Worm (Caenorhabditis elegans) whole organism, L1 larva: Measurements from ENCODE around the gene clec-82.

Experiments
- C04F5.9 ChIP-seq: sonication (generic microtip); optimal IDR thresholded peaks from 2 replicates; lab custom pipeline; 2016; ENCODE audit warnings: missing genetic modification characterization, missing compliant biosample characterization
- C16A3.4 ChIP-seq: fragments of 150-350 bp; optimal IDR thresholded peaks from 2 replicates; lab custom pipeline; 2014; ENCODE audit warnings: missing biosample characterization, missing genetic modification characterization
- F16B12.6 ChIP-seq: fragments of 150-350 bp; optimal IDR thresholded peaks from 2 replicates; lab custom pipeline; 2014; ENCODE audit warnings: missing biosample characterization, missing genetic modification characterization
- alr-1 ChIP-seq: fragments of 200-800 bp; sonication (Bioruptor generic); optimal IDR thresholded peaks from 2 replicates; lab custom pipeline; 2018; ENCODE audit warnings: borderline replicate concordance, mild to moderate bottlenecking, missing genetic modification characterization, missing compliant biosample characterization
- ceh-63 ChIP-seq: fragments of 200-800 bp; sonication (Bioruptor generic); optimal IDR thresholded peaks from 2 replicates; lab custom pipeline; 2018; ENCODE audit warnings: mild to moderate bottlenecking, missing genetic modification characterization, missing compliant biosample characterization
- ceh-8 ChIP-seq: fragments of 200-800 bp; sonication (Bioruptor generic); optimal IDR thresholded peaks from 2 replicates; lab custom pipeline; 2018; ENCODE audit warnings: mild to moderate bottlenecking, missing genetic modification characterization, moderate library complexity, missing compliant biosample characterization
- ceh-88 ChIP-seq: fragments of 200-800 bp; sonication (Bioruptor generic); IDR thresholded peaks from 2 replicates; pipeline ENCODE4 v1.3.6; 2022; ENCODE audit warnings: missing genetic modification characterization, missing compliant biosample characterization
- dpl-1 ChIP-seq, 3 experiments: fragments of 150-350 bp in 2 of 3; sonication (generic microtip) in 1 of 3; optimal IDR thresholded peaks; 2 replicates each; lab custom pipeline; 2014 to 2017; ENCODE audit warnings: missing biosample characterization in 3 of 3, missing genetic modification characterization in 3 of 3, missing genetic modification reagents in 3 of 3
- dsc-1 ChIP-seq: sonication (generic microtip); optimal IDR thresholded peaks from 2 replicates; lab custom pipeline; 2016; ENCODE audit warnings: mild to moderate bottlenecking, missing genetic modification characterization, missing compliant biosample characterization
- egl-13 ChIP-seq: sonication (generic microtip); optimal IDR thresholded peaks from 2 replicates; lab custom pipeline; 2016; ENCODE audit warnings: missing genotype, missing genetic modification reagents, missing genetic modification characterization, missing compliant biosample characterization
- elt-2 ChIP-seq: sonication (generic microtip); optimal IDR thresholded peaks from 2 replicates; lab custom pipeline; 2016; ENCODE audit warnings: missing genetic modification characterization, mild to moderate bottlenecking, inconsistent platforms, missing compliant biosample characterization, missing genetic modification reagents
- elt-3 ChIP-seq, 6 experiments: fragments of 150-350 bp in 1 of 6; sonication (generic microtip); optimal IDR thresholded peaks; 2 replicates each; lab custom pipeline; 2017 to 2018; ENCODE audit warnings: missing biosample characterization in 6 of 6, missing genetic modification characterization in 6 of 6, inconsistent platforms in 1 of 6
- fkh-10 ChIP-seq: sonication (generic microtip); optimal IDR thresholded peaks from 2 replicates; lab custom pipeline; 2017; ENCODE audit warnings: missing biosample characterization, missing genetic modification reagents, missing genetic modification characterization
- fkh-4 ChIP-seq: sonication (generic microtip); optimal IDR thresholded peaks from 2 replicates; lab custom pipeline; 2016; ENCODE audit warnings: missing compliant biosample characterization, missing genetic modification characterization, borderline replicate concordance
- hlh-17 ChIP-seq: fragments of 200-800 bp; sonication (Bioruptor generic); optimal IDR thresholded peaks from 2 replicates; lab custom pipeline; 2018; ENCODE audit warnings: missing genetic modification characterization, mild to moderate bottlenecking, missing compliant biosample characterization, moderate library complexity, borderline replicate concordance
- hlh-4 ChIP-seq: sonication (generic microtip); optimal IDR thresholded peaks from 2 replicates; lab custom pipeline; 2016; ENCODE audit warnings: mild to moderate bottlenecking, missing genetic modification characterization, missing compliant biosample characterization
- hpl-2 ChIP-seq: fragments of 150-350 bp; optimal IDR thresholded peaks from 2 replicates; lab custom pipeline; 2014; ENCODE audit warnings: missing biosample characterization, missing genetic modification reagents, missing genetic modification characterization
- jun-1 ChIP-seq: fragments of 150-350 bp; optimal IDR thresholded peaks from 2 replicates; lab custom pipeline; 2014; ENCODE audit warnings: missing biosample characterization, missing genetic modification reagents, missing genetic modification characterization
- lin-13 ChIP-seq: fragments of 150-350 bp; optimal IDR thresholded peaks from 2 replicates; lab custom pipeline; 2014; ENCODE audit warnings: missing biosample characterization, missing genetic modification reagents, missing genetic modification characterization
- lin-14 ChIP-seq: fragments of 200-800 bp; sonication (Bioruptor generic); optimal IDR thresholded peaks from 2 replicates; lab custom pipeline; 2018; ENCODE audit warnings: mild to moderate bottlenecking, missing genetic modification characterization, moderate library complexity, missing compliant biosample characterization
- lin-39 ChIP-seq: fragments of 150-350 bp; optimal IDR thresholded peaks from 2 replicates; lab custom pipeline; 2014; ENCODE audit warnings: missing biosample characterization, missing genetic modification reagents, missing genetic modification characterization
- mep-1 ChIP-seq: fragments of 150-350 bp; optimal IDR thresholded peaks from 2 replicates; lab custom pipeline; 2014; ENCODE audit warnings: missing biosample characterization, missing genetic modification characterization
- nhr-11 ChIP-seq: fragments of 150-350 bp; optimal IDR thresholded peaks from 2 replicates; lab custom pipeline; 2014; ENCODE audit warnings: missing biosample characterization, missing genetic modification characterization
- nhr-12 ChIP-seq: sonication (generic microtip); optimal IDR thresholded peaks from 2 replicates; lab custom pipeline; 2017; ENCODE audit warnings: missing biosample characterization, missing genetic modification characterization
- nhr-71 ChIP-seq: sonication (generic microtip); optimal IDR thresholded peaks from 2 replicates; lab custom pipeline; 2016; ENCODE audit warnings: mild to moderate bottlenecking, missing genetic modification characterization, moderate library complexity, missing compliant biosample characterization
- rnt-1 ChIP-seq: sonication (generic microtip); optimal IDR thresholded peaks from 2 replicates; lab custom pipeline; 2016; ENCODE audit warnings: mild to moderate bottlenecking, missing genetic modification characterization, moderate library complexity, missing compliant biosample characterization
- snpc-4 ChIP-seq: fragments of 150-350 bp; optimal IDR thresholded peaks from 2 replicates; lab custom pipeline; 2014; ENCODE audit warnings: missing biosample characterization, missing genetic modification characterization
- snu-23 ChIP-seq: sonication (generic microtip); optimal IDR thresholded peaks from 2 replicates; lab custom pipeline; 2016; ENCODE audit warnings: missing genetic modification characterization, missing compliant biosample characterization
- tlp-1 ChIP-seq: fragments of 150-350 bp; optimal IDR thresholded peaks from 2 replicates; lab custom pipeline; 2014; ENCODE audit warnings: missing biosample characterization, missing genetic modification characterization
- unc-130 ChIP-seq: fragments of 150-350 bp; optimal IDR thresholded peaks from 2 replicates; lab custom pipeline; 2017; ENCODE audit warnings: missing biosample characterization, missing genetic modification characterization, inconsistent platforms
- unc-86 ChIP-seq: sonication (generic microtip); optimal IDR thresholded peaks from 2 replicates; lab custom pipeline; 2016; ENCODE audit warnings: missing genetic modification characterization, missing compliant biosample characterization
- unc-98 ChIP-seq: fragments of 200-800 bp; sonication (Bioruptor generic); IDR thresholded peaks from 2 replicates; pipeline ENCODE4 v1.3.6; 2022; ENCODE audit warnings: missing genetic modification characterization, missing compliant biosample characterization
- xbp-1 ChIP-seq: sonication (generic microtip); optimal IDR thresholded peaks from 2 replicates; lab custom pipeline; 2016; ENCODE audit warnings: missing genetic modification characterization, missing compliant biosample characterization
- zip-4 ChIP-seq: fragments of 200-800 bp; sonication (Bioruptor generic); optimal IDR thresholded peaks from 2 replicates; lab custom pipeline; 2018; ENCODE audit warnings: mild to moderate bottlenecking, missing genetic modification characterization, moderate library complexity, missing compliant biosample characterization

clec-82 gene

DNA sequence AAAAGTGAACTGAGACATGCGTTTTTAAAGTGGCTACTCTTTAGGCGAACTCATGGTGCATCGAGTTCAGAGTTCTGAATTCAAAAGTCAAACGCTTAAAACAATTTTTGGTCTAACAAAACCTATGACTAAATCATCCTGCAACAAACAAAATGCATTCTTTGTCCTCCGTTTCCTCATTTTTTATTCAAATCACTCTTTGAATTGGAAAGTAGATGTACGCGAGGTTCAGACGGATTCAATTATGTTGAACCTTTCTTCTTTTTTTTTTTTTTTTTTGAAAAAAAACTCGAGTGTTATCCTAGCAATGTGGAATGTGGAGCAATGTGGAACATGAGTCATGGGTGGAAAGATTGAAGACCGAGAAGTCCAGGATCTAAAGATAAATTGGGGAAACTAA, 23.3 kb downstream of the clec-82 start:
- TF ChIP-seq lin-14 (GFP tag; lab: Kevin White, UChicago) (peak; percentile 37), unc-86 (tag; lab: Kevin White, UChicago) (peak; percentile 35), tlp-1 (tag; lab: Kevin White, UChicago) (no peak), fkh-10 (GFP tag; lab: Kevin White, UChicago) (peak; percentile 33), jun-1 (tag; lab: Kevin White, UChicago) (no peak)

DNA sequence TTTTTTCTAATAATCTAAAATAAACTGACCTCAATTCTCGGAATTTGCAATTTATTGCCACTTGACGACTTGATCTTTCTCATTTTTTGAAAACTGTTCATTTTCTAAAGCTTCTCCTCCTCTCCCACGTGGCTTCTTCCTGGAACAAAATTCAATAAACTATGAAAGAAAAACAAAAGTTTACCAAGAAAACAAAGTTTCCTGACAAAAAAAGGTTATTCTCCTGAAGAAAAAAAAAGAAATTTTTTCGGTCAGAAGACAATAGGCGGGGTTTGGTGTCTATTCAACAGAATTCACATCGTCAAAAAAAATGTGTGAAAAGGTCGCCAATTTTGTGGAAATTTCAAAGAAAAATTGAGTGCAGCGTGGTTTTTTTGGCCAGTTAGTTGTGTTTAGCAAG, 29.3 kb downstream of the clec-82 start, which contains the start of gene Y54G2A.16:
Gene Y54G2A.16 (minus strand): TSS at position 101 of the 400 bp plus-strand sequence.
- TF ChIP-seq dsc-1 (tag; lab: Kevin White, UChicago) (no peak), lin-14 (GFP tag; lab: Kevin White, UChicago) (no peak), nhr-11 (tag; lab: Kevin White, UChicago) (no peak), lin-13 (GFP tag; lab: Kevin White, UChicago) (no peak), hlh-4 (tag; lab: Kevin White, UChicago) (no peak), mep-1 (tag; lab: Kevin White, UChicago) (no peak), elt-2 (tag; lab: Kevin White, UChicago) (no peak), C04F5.9 (tag; lab: Kevin White, UChicago) (no peak), F16B12.6 (no peak), rnt-1 (tag; lab: Kevin White, UChicago) (no peak), fkh-10 (GFP tag; lab: Kevin White, UChicago) (no peak), ceh-63 (GFP tag; lab: Kevin White, UChicago) (no peak), C16A3.4 (tag; lab: Kevin White, UChicago) (no peak), nhr-12 (no peak), ceh-8 (no peak)

DNA sequence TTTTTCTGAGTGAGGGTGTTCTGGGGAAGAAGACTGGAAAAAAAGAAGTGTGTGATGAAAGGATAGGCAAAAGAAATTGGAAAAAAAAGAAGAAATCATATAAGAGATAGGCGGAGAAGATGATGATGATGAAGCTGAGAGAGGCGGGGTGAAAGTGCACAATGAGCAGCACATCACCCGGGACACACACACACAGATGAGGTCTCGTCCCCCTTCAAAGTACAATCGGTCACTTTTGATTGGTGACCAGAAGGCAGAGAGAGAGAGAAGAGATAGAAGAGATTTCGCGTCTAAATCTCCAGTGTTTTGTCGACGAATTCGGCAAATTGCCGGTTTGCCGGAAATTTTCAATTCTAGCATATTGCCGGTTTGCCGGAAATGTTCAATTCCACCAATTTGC, 49.8 kb downstream of the clec-82 start:
- TF ChIP-seq fkh-4 (tag; lab: Kevin White, UChicago) (no peak), rnt-1 (tag; lab: Kevin White, UChicago) (peak; percentile 54), dsc-1 (tag; lab: Kevin White, UChicago) (peak; percentile 38), nhr-12 (no peak), unc-130 (peak; percentile 5)
- TF ChIP-seq, all 84 proteins: peak for 3

DNA sequence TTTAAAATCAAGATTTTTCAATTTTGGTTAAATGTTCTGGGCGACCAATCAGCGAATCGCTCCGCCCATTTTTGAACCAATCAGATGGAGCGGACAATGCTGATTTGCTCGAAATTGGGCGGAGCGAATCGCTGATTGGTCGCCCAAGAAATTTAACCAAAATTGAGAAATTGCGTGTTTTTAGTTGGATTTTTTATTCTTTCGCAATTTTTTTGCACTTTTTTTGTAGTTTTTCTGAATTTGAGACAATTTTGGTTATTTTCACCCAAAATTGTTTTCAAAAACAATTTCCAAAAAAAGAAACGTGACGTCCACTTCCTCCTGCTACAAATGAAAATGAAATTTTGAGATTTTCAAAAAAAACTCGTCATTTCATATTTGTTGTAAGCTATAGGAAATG, 51.2 kb downstream of the clec-82 start, which contains the start of gene dml-1:
Gene dml-1 (plus strand): TSS at position 301 of the 400 bp plus-strand sequence.
- TF ChIP-seq hpl-2 (GFP tag; lab: Kevin White, UChicago): no peak
- no peak for TF ChIP-seq ceh-88
- TF ChIP-seq mep-1 (tag; lab: Kevin White, UChicago): no peak
- TF ChIP-seq dpl-1 (GFP tag; optimal IDR thresholded peaks at IDR 0.05; lab: Kevin White, UChicago): no peak
- no peak for TF ChIP-seq xbp-1 (tag; lab: Kevin White, UChicago)
- no peak for TF ChIP-seq unc-98 (GFP tag; lab: Robert Waterston, UW)
- no peak for TF ChIP-seq tlp-1 (tag; lab: Kevin White, UChicago)
- no peak for TF ChIP-seq lin-39 (tag; lab: Kevin White, UChicago)
- no peak for TF ChIP-seq fkh-4 (tag; lab: Kevin White, UChicago)
- no peak for TF ChIP-seq C16A3.4 (tag; lab: Kevin White, UChicago)
- no peak for TF ChIP-seq elt-3 (tag; optimal IDR thresholded peaks at IDR 0.05; lab: Kevin White, UChicago)
- no peak for TF ChIP-seq alr-1 (tag; lab: Kevin White, UChicago)
- no peak for TF ChIP-seq hlh-4 (tag; lab: Kevin White, UChicago)
- no peak for TF ChIP-seq rnt-1 (tag; lab: Kevin White, UChicago)
- TF ChIP-seq egl-13 (tag; lab: Kevin White, UChicago): no peak
- TF ChIP-seq hlh-17: no peak
- no peak for TF ChIP-seq lin-14 (GFP tag; lab: Kevin White, UChicago)
- TF ChIP-seq, all 84 proteins: peak for 0

DNA sequence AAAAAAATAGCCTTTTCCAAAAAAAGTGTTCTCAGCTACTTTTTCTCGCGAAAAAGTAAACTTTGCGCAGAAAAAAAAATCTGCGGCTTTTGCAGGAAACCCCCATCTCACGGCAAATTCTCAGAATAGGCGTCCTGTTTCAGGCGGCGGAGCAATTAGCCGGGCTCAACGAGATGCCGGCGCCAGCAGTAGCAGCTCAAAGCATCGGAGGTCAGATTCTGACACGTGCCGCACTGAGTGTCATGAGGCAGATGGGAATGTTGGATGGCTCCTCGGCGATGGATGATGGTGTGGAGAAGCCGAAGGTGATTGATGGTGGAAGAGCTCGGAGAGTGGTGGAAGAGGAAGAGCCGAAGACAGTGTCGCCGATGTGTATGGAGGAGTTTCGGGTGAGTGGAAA, 51.8 kb downstream of the clec-82 start:
- no peak for TF ChIP-seq snpc-4 (tag; lab: Kevin White, UChicago)
- TF ChIP-seq snu-23 (GFP tag; lab: Kevin White, UChicago): no peak
- peak; percentile 10 for TF ChIP-seq unc-86 (tag; lab: Kevin White, UChicago)
- no peak for TF ChIP-seq zip-4 (GFP tag; lab: Kevin White, UChicago)
- no peak for TF ChIP-seq nhr-71 (tag; lab: Kevin White, UChicago)
